Fruit fly (Drosophila melanogaster): ENCODE measurements around the gene CG5421.

DNA sequence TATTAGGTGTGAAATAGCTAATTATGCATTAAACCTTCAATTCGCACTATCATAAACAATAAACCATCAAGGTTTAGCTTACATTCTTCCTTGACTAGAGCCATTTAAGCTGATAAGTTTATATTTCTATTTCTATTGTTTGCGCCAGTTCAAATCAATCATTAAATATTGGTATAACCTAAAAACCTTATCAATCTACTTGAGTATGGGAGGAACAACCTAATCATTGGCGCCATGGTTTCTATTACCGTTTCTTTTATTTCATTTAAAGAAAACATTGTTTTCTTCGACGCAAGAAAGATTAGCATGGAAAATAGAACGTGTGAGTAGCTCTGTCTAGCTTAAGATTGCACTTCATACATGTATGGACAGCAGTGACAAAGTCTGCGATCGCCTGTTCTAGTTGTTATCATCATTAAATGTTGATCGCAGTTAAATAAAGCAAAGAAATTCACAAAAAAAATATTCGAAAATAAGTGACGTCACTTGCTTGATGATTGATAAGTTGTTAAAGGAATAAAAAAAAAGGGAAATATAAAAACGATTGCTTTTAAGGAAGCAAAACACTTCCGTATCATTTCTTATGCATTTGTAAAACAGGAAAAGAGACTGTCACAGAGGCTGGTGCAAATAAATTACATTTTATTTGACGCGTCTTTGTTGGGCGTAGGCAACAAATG, 26.4 kb upstream of the CG5421 start:
- TF ChIP-seq psq (optimal IDR thresholded peaks at IDR 0.05) (no peak), Dll (optimal IDR thresholded peaks at IDR 0.05) (no peak), EcR (GFP tag; optimal IDR thresholded peaks at IDR 0.05) (no peak), pan (optimal IDR thresholded peaks at IDR 0.05) (no peak)
